Fruit fly (Drosophila melanogaster) whole organism, adult: ENCODE data around the gene CG14082.
A peak's percentile ranks its signal among the peaks of the same experiment; 100 is the strongest.

Experiments
- CG11617 ChIP-seq: fragments of 200-800 bp; sonication (Bioruptor generic); optimal IDR thresholded peaks from 2 replicates; lab custom pipeline; 2017; ENCODE audit warnings: mild to moderate bottlenecking, missing biosample characterization, missing genetic modification reagents, missing genetic modification characterization
- CG12768 ChIP-seq: fragments of 200-800 bp; sonication (Bioruptor generic); optimal IDR thresholded peaks from 2 replicates; lab custom pipeline; 2017; ENCODE audit warnings: missing biosample characterization, missing genetic modification characterization, mild to moderate bottlenecking, moderate library complexity, missing genetic modification reagents
- CG14711 ChIP-seq: fragments of 200-800 bp; sonication (Bioruptor generic); optimal IDR thresholded peaks from 2 replicates; lab custom pipeline; 2018; ENCODE audit warnings: missing biosample characterization, mild to moderate bottlenecking, missing genetic modification characterization, moderate library complexity
- CG1620 ChIP-seq: fragments of 200-800 bp; sonication (Bioruptor generic); optimal IDR thresholded peaks from 2 replicates; lab custom pipeline; 2016; ENCODE audit warnings: missing biosample characterization, missing genetic modification characterization
- CG33017 ChIP-seq: fragments of 200-800 bp; sonication (Bioruptor generic); optimal IDR thresholded peaks from 2 replicates; lab custom pipeline; 2018; ENCODE audit warnings: missing biosample characterization, mild to moderate bottlenecking, missing genetic modification characterization, moderate library complexity
- CG5204 ChIP-seq: fragments of 200-800 bp; sonication (Bioruptor generic); optimal IDR thresholded peaks from 2 replicates; lab custom pipeline; 2016; ENCODE audit warnings: missing biosample characterization, missing genetic modification characterization
- CG7045 ChIP-seq: fragments of 200-800 bp; sonication (Bioruptor generic); optimal IDR thresholded peaks from 2 replicates; lab custom pipeline; 2017; ENCODE audit warnings: missing biosample characterization, mild to moderate bottlenecking, missing genetic modification characterization
- CG7101 ChIP-seq: fragments of 200-800 bp; sonication (Bioruptor generic); optimal IDR thresholded peaks from 2 replicates; lab custom pipeline; 2018; ENCODE audit warnings: missing biosample characterization, mild to moderate bottlenecking, missing genetic modification characterization, moderate library complexity
- Clk ChIP-seq: fragments of 200-800 bp; sonication (Bioruptor generic); optimal IDR thresholded peaks from 2 replicates; lab custom pipeline; 2017; ENCODE audit warnings: missing biosample characterization, missing genetic modification characterization
- Crg-1 ChIP-seq: fragments of 200-800 bp; sonication (Bioruptor generic); optimal IDR thresholded peaks from 2 replicates; lab custom pipeline; 2016; ENCODE audit warnings: missing biosample characterization, missing genetic modification characterization
- Hr96 ChIP-seq: fragments of 200-800 bp; sonication (Bioruptor generic); optimal IDR thresholded peaks from 2 replicates; lab custom pipeline; 2016; ENCODE audit warnings: missing biosample characterization, missing genetic modification characterization
- Mnt ChIP-seq: fragments of 200-800 bp; sonication (Bioruptor generic); optimal IDR thresholded peaks from 2 replicates; lab custom pipeline; 2016; ENCODE audit warnings: missing biosample characterization, mild to moderate bottlenecking, missing genetic modification characterization
- bab1 ChIP-seq: fragments of 200-800 bp; sonication (Bioruptor generic); optimal IDR thresholded peaks from 3 replicates; lab custom pipeline; 2019; ENCODE audit warnings: missing biosample characterization, mild to moderate bottlenecking, missing genetic modification characterization, moderate library complexity
- cic ChIP-seq: fragments of 200-800 bp; sonication (Bioruptor generic); optimal IDR thresholded peaks from 2 replicates; lab custom pipeline; 2017; ENCODE audit warnings: missing biosample characterization, mild to moderate bottlenecking, missing genetic modification characterization, moderate library complexity
- cnc ChIP-seq, 2 experiments: fragments of >200 bp; optimal IDR thresholded peaks; 2 replicates each; lab custom pipeline; 2017
- kay ChIP-seq: fragments of 200-800 bp; sonication (Bioruptor generic); peaks from one replicate; lab custom pipeline; 2016; ENCODE audit warnings: missing biosample characterization, missing genetic modification characterization, borderline replicate concordance
- ovo ChIP-seq: fragments of 200-800 bp; sonication (Bioruptor generic); optimal IDR thresholded peaks from 2 replicates; lab custom pipeline; 2016; ENCODE audit warnings: missing biosample characterization, missing genetic modification characterization
- pad ChIP-seq: fragments of 200-800 bp; sonication (Bioruptor generic); optimal IDR thresholded peaks from 3 replicates; lab custom pipeline; 2017; ENCODE audit warnings: missing biosample characterization, missing genetic modification characterization, mild to moderate bottlenecking, moderate library complexity, missing genetic modification reagents
- tj ChIP-seq: fragments of 200-800 bp; sonication (Bioruptor generic); optimal IDR thresholded peaks from 3 replicates; lab custom pipeline; 2017; ENCODE audit warnings: missing biosample characterization, mild to moderate bottlenecking, missing genetic modification characterization, moderate library complexity
- toe ChIP-seq: fragments of 200-800 bp; sonication (Bioruptor generic); optimal IDR thresholded peaks from 2 replicates; lab custom pipeline; 2016; ENCODE audit warnings: missing biosample characterization, missing genetic modification characterization

Gene CG14082

DNA sequence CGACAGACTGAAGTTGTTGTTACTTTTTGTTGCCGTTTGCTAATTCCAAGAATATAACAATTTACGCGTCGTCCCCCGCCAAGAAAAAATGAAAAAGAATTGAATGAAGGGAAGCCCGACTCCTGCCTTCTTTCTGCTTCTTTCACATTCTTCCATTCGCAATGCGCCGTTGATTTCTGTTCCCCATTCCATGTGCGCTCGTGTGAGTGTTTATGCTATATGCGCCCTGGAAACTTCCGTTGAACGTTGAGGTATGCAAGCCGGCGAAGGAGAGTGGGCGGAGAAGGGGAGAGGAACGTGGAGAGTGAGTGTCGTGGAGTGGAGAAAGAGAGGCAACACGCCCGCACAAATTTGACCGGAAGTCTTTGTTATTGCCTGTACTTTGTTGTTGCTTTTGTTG, 59.7 kb downstream of the CG14082 start:
- TF ChIP-seq pad (peak; percentile 98), Clk (GFP tag; lab: Kevin White, UChicago) (no peak)

DNA sequence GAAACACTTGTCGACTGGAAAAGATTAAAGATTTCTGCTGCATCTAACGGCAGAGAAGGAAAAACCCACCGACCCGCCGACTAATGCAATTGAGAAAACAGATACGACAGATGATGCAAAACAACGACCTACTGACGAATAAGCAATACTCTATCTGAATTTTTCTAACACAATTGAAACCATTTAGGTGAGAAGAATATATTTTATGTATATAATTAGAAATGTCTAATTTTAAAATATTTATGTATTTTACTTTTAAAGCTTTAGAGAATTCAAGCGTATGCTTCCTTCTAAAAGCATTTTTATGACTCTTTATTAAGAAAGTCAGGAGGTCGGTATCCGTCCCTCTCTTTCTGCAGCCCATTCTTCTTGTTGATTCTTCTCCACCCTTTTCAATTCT, 60.3 kb downstream of the CG14082 start:
- TF ChIP-seq CG33017 (tag; lab: Kevin White, UChicago), result no peak
- no peak for TF ChIP-seq toe (GFP tag; lab: Kevin White, UChicago)
- TF ChIP-seq CG1620, result no peak
- no peak for TF ChIP-seq CG11617
- no peak for TF ChIP-seq kay (GFP tag; lab: Kevin White, UChicago)
- no peak for TF ChIP-seq Clk (GFP tag; lab: Kevin White, UChicago)
- TF ChIP-seq pad, result no peak
- TF ChIP-seq CG14711 (tag; lab: Kevin White, UChicago), result no peak
- no peak for TF ChIP-seq tj (GFP tag; lab: Kevin White, UChicago)
- TF ChIP-seq Mnt, result no peak
- TF ChIP-seq CG7045 (GFP tag; lab: Kevin White, UChicago), result no peak
- no peak for TF ChIP-seq CG5204 (GFP tag; lab: Kevin White, UChicago)
- TF ChIP-seq ovo, result no peak
- no peak for TF ChIP-seq cnc (optimal IDR thresholded peaks at IDR 0.05; lab: Kevin White, UChicago)

DNA sequence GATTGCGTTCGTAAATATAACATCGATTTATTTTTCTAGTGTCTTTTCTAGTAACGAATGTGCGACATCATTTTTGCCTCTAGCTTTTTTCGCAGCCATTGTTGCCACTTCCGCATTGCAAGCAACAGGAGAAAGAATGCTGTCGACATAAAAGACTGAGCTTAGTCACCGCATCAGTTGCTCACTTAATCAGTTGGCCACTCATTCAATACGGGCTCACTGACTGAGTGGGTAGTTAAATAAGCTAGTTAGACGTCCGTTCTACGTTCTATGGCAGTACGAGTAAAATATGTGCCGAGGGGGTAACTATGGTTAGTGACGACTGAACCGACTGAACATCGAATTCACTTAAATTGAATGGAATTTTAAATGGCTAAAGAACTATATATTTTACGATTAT, 62.8 kb downstream of the CG14082 start:
- TF ChIP-seq tj (GFP tag; lab: Kevin White, UChicago), result no peak
- peak; percentile 70 for TF ChIP-seq kay (GFP tag; lab: Kevin White, UChicago)

DNA sequence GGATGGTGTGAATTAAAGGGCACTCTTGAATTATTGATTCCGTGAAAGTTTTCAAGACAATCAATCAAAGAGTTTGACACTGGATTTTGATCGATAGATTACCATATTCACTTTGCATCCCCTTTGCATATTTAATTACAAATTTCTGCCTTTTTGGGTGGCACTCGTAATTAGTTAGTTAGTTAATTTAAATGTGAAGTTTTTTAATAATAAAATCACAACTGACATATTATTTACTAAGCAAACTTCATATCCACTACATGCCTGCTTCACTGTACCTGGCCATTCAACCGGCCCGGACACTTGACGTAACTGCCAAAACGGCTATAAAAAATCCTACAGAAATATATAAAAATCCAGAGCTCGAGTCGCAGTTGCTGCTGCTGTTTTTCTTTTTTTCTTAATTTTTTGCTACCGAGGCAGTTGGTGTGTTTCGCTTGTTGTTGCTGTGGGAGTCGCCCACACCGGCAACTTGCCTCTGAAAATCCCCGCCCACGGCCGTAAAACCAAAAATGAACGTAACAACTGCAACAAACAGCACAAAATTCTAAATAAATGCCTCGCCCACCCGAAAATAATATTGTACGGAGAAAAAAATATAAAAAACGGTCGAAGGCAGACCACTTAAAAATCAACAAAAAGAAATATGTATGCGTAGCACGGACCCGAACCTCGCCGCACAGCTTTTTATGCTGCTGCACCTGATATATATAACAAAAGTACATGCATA, 63.9 kb downstream of the CG14082 start:
- TF ChIP-seq cnc (optimal IDR thresholded peaks at IDR 0.05; lab: Kevin White, UChicago), result no peak
- TF ChIP-seq CG1620, result no peak
- no peak for TF ChIP-seq CG14711 (tag; lab: Kevin White, UChicago)
- no peak for TF ChIP-seq cic (GFP tag; lab: Kevin White, UChicago)
- no peak for TF ChIP-seq CG33017 (tag; lab: Kevin White, UChicago)

DNA sequence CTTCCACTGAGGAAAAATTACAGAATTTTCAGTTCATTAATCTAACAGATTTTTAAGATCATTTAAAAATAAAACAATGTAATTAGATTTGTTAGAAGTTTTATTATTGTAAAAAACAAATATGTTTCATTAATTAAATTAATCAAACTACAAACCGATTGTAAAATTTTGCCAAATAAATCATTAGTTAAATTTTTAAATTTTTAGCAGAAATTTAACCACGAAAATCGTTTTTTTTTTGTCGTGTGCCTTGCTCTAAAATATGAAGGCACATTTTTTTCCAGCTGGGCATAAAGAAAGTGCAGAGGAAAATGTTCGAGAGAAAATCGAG, 64.9 kb downstream of the CG14082 start:
- peak; percentile 20 for TF ChIP-seq kay (GFP tag; lab: Kevin White, UChicago)
- TF ChIP-seq cnc (optimal IDR thresholded peaks at IDR 0.05; lab: Kevin White, UChicago), result no peak
- no peak for TF ChIP-seq cic (GFP tag; lab: Kevin White, UChicago)
- no peak for TF ChIP-seq bab1
- TF ChIP-seq CG7101 (tag; lab: Kevin White, UChicago), result no peak
- TF ChIP-seq CG11617, result no peak
- no peak for TF ChIP-seq toe (GFP tag; lab: Kevin White, UChicago)
- no peak for TF ChIP-seq CG12768

DNA sequence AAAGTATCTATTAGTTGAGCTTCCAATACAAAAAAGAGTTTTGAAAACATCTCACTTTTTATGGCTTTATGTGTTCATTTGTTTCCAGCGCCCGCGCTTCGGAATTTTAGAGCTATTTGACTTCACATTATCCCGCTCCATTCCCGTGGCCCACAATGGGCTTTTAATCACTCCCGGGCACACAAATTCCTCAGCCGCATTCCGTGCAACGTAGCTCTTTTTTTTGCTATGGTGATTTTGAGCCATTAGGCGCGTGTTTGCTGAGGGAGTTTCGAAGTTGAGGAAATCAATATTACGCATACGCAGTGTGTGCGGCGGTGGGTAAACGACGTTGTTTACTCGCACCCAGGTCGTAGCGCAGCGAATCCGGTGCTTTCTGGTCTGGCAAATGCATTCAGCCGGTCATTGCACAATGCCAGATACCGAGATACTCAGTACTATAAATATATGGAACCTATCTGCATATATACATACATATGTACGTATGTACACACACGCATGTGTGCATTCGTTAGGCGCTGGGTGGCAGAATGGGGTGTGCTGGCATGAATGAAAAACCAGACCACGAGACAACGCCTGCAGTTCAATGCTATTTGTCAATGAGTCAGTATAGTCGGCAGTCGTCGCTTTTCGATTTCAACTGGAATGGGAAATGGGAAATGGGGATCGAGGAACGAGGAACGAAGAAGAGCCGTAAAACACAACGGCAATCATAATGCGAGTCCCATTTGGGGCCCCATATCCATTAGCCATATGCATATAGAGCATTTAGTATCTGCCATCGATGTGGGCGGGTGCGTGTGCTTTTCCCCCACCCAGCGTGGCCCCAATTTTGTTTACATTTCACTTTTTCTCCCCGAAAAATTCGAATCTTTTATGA, 65.5 kb downstream of the CG14082 start:
- peak; percentile 31 for TF ChIP-seq CG12768
- TF ChIP-seq CG1620, result no peak
- TF ChIP-seq CG11617, result no peak
- no peak for TF ChIP-seq kay (GFP tag; lab: Kevin White, UChicago)
- TF ChIP-seq bab1, result no peak
- no peak for TF ChIP-seq CG7101 (tag; lab: Kevin White, UChicago)
- TF ChIP-seq cnc (optimal IDR thresholded peaks at IDR 0.05; lab: Kevin White, UChicago), result no peak
- peak; percentile 32 for TF ChIP-seq Mnt
- peak; percentile 75 for TF ChIP-seq cic (GFP tag; lab: Kevin White, UChicago)

DNA sequence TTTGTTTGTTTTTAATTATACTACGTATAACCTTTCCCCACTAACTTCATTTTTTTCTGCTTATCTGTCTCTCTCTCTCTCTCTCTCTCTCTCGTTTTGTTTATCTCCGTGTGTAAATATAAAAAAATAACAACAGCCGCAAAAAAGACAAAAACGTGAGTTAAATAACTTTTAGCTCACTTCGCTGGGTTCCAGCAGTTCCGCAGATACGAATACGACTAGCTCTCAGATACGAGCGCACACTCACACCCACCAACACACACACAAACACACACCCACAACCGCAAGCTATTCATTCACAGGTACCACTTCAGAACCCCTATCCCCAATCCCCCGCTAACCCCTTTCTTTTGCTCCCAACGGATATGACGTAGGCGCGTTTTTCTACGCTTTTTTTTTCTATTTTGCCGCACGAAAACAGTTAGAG, 66.6 kb downstream of the CG14082 start:
- TF ChIP-seq CG12768 (peak; percentile 86), kay (GFP tag; lab: Kevin White, UChicago) (peak; percentile 93), CG7045 (GFP tag; lab: Kevin White, UChicago) (peak; percentile 71), cnc (optimal IDR thresholded peaks at IDR 0.05; lab: Kevin White, UChicago) (no peak), cic (GFP tag; lab: Kevin White, UChicago) (peak; percentile 100), CG1620 (no peak), CG11617 (peak; percentile 52), CG7101 (tag; lab: Kevin White, UChicago) (peak; percentile 27), tj (GFP tag; lab: Kevin White, UChicago) (peak; percentile 24), Mnt (no peak), CG5204 (GFP tag; lab: Kevin White, UChicago) (no peak), Clk (GFP tag; lab: Kevin White, UChicago) (peak; percentile 10), Crg-1 (GFP tag; lab: Kevin White, UChicago) (peak; percentile 24), ovo (peak; percentile 76), CG14711 (tag; lab: Kevin White, UChicago) (peak; percentile 31), Hr96 (GFP tag; lab: Kevin White, UChicago) (no peak), bab1 (peak; percentile 39), CG33017 (tag; lab: Kevin White, UChicago) (peak; percentile 77), toe (GFP tag; lab: Kevin White, UChicago) (peak; percentile 23), pad (peak; percentile 16)
